Fruit fly (Drosophila melanogaster): ENCODE measurements around the gene Pmi.

Pmi gene

DNA sequence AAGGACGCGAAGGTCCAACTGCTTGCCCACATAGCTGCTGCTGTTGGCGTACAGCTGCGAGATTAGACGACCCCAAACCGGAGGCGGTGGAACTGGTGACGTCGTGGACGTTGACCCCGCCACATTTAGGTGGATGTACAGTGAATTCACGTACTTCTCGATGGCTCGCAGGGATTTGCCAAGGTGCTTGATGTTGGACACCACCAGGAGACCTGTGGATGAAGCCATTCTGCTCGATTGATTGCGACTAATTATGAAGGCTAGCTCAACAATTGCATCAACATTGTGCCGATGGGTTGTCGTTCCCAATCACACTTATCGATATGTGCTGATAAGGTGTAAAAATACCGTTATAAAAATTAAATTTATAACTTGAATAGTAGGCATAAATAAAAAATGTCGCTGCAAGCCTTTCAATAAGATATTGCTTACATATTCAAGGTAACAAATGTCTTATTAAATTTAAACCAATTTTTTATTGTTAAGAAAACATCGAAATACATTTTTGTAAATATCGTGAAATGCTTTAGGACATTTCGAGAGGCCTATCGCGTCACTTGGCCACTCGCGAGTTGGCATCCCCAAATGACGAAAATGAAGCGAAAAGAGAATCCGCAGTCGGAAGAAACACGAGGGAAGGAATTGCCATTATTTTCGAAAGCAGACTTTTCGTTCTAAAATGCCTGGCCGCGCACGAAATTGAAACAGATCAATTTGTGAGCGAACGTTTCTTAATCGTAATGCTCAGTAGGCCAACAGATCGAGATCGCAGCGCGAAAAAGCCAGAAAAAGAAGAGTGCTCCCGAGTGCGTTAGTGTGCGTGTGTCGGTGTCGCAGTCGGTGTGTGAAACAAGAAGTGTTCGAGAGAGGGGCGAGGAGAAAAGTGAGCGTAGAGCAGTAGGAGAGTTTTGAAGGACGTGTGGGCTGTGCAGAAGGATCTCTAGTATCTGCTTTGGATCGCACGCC is 11.0 kb upstream of the Pmi start, which contains the start of the genes Ppat-Dpck and scny (continued):
- TF ChIP-seq bigmax (GFP tag; optimal IDR thresholded peaks at IDR 0.05), result no peak
- peak; percentile 90 for TF ChIP-seq CG2129 (GFP tag; IDR thresholded peaks at IDR 0.05; ENCODE audit: partially characterized antibody)
- no peak for TF ChIP-seq cas (GFP tag; IDR thresholded peaks at IDR 0.05)
- TF ChIP-seq slp2 (GFP tag; optimal IDR thresholded peaks at IDR 0.05), result no peak
- peak; percentile 90 for TF ChIP-seq hbn (GFP tag; IDR thresholded peaks at IDR 0.05; ENCODE audit: partially characterized antibody)
- TF ChIP-seq MESR4 (GFP tag; optimal IDR thresholded peaks at IDR 0.05), result peak; percentile 91
- TF ChIP-seq gsb (GFP tag; IDR thresholded peaks at IDR 0.05), result no peak
- peak; percentile 77 for TF ChIP-seq row (GFP tag; IDR thresholded peaks at IDR 0.05)
- no peak for TF ChIP-seq CkIIα-i1 (GFP tag; IDR thresholded peaks at IDR 0.05)
- peak; percentile 2 for TF ChIP-seq twi (tag; optimal IDR thresholded peaks at IDR 0.05)
- TF ChIP-seq Opbp (GFP tag; IDR thresholded peaks at IDR 0.05; ENCODE audit: partially characterized antibody), result peak; percentile 89
- TF ChIP-seq unpg (GFP tag; optimal IDR thresholded peaks at IDR 0.05), result peak; percentile 40
- TF ChIP-seq Rfx (GFP tag; IDR thresholded peaks at IDR 0.05), result 0 out of 2 replicates have a peak, but pooled peaks have one; percentile 24
- peak; percentile 95 for TF ChIP-seq knrl (GFP tag; IDR thresholded peaks at IDR 0.05; ENCODE audit: partially characterized antibody)
- peak; percentile 26 for TF ChIP-seq nerfin-1 (tag; optimal IDR thresholded peaks at IDR 0.05)
- TF ChIP-seq Taf1 (GFP tag; IDR thresholded peaks at IDR 0.05), result 0 out of 2 replicates have a peak, but pooled peaks have one; percentile 13
- TF ChIP-seq CG1233 (GFP tag; optimal IDR thresholded peaks at IDR 0.05), result no peak
- TF ChIP-seq BEAF-32 (GFP tag; optimal IDR thresholded peaks at IDR 0.05), result peak; percentile 98
- peak; percentile 44 for TF ChIP-seq HmgZ (tag; optimal IDR thresholded peaks at IDR 0.05)
- TF ChIP-seq CG3847 (GFP tag; IDR thresholded peaks at IDR 0.05), result peak; percentile 55
- peak; percentile 50 for TF ChIP-seq sug (tag; optimal IDR thresholded peaks at IDR 0.05)
- TF ChIP-seq CG13624 (GFP tag; optimal IDR thresholded peaks at IDR 0.05), result peak; percentile 18
- TF ChIP-seq CG11723 (GFP tag; optimal IDR thresholded peaks at IDR 0.05), result no peak
- TF ChIP-seq pzg (GFP tag; optimal IDR thresholded peaks at IDR 0.05), result peak; percentile 83
- no peak for TF ChIP-seq Tbp (GFP tag; optimal IDR thresholded peaks at IDR 0.05)
- peak; percentile 60 for TF ChIP-seq tna (GFP tag; IDR thresholded peaks at IDR 0.05; ENCODE audit: partially characterized antibody)
- no peak for TF ChIP-seq onecut (GFP tag; IDR thresholded peaks at IDR 0.05)
- TF ChIP-seq run (tag; optimal IDR thresholded peaks at IDR 0.05), result no peak
- TF ChIP-seq psq (GFP tag; optimal IDR thresholded peaks at IDR 0.05), result peak; percentile 99
- no peak for TF ChIP-seq CG31388 (GFP tag; optimal IDR thresholded peaks at IDR 0.05)
- TF ChIP-seq CG14860 (GFP tag; IDR thresholded peaks at IDR 0.05; ENCODE audit: partially characterized antibody), result peak; percentile 82
- peak; percentile 93 for TF ChIP-seq amos (GFP tag; IDR thresholded peaks at IDR 0.05; ENCODE audit: partially characterized antibody)
- TF ChIP-seq Trl (optimal IDR thresholded peaks at IDR 0.05), result peak in 1 of 2 experiments; percentile 25
- TF ChIP-seq Trl (GFP tag; optimal IDR thresholded peaks at IDR 0.05), result no peak
- no peak for TF ChIP-seq GATAe (GFP tag; conservative IDR thresholded peaks at IDR 0.05)
- peak; percentile 7 for TF ChIP-seq lilli (GFP tag; optimal IDR thresholded peaks at IDR 0.05)
- TF ChIP-seq Nf-YA (GFP tag; IDR thresholded peaks at IDR 0.05), result no peak
- no peak for TF ChIP-seq lmd (GFP tag; IDR thresholded peaks at IDR 0.05)
- TF ChIP-seq gfzf (GFP tag; optimal IDR thresholded peaks at IDR 0.05), result peak; percentile 89
- TF ChIP-seq lola (GFP tag; optimal IDR thresholded peaks at IDR 0.05), result peak in 1 of 3 experiments; percentile 23
- TF ChIP-seq CG11560 (tag; IDR thresholded peaks at IDR 0.05), result no peak
- TF ChIP-seq aop (GFP tag; IDR thresholded peaks at IDR 0.05), result no peak
- peak; percentile 23 for TF ChIP-seq jumu (GFP tag; optimal IDR thresholded peaks at IDR 0.05)
- TF ChIP-seq Dbx (GFP tag; IDR thresholded peaks at IDR 0.05), result 0 out of 3 replicates have a peak, but pooled peaks have one; percentile 39
- TF ChIP-seq NFAT (GFP tag; IDR thresholded peaks at IDR 0.05), result no peak
- peak; percentile 35 for TF ChIP-seq CG33557 (GFP tag; optimal IDR thresholded peaks at IDR 0.05)
- TF ChIP-seq CG17829 (tag; optimal IDR thresholded peaks at IDR 0.05), result peak; percentile 59
- 0 out of 2 replicates have a peak, but pooled peaks have one; percentile 8 for TF ChIP-seq Drgx (GFP tag; IDR thresholded peaks at IDR 0.05)

Measured in whole organism, embryonic.